Fruit fly (Drosophila melanogaster) whole organism, prepupa: ENCODE measurements around the gene Dus1.

Source experiments
- CG11294 ChIP-seq: fragments of 200-800 bp; sonication (Bioruptor generic); IDR thresholded peaks from 2 replicates; pipeline ENCODE4 v1.3.6; 2022; ENCODE audit warnings: missing biosample characterization, missing genetic modification characterization
- CG11762 ChIP-seq: fragments of 200-800 bp; sonication (Bioruptor generic); optimal IDR thresholded peaks from 3 replicates; lab custom pipeline; 2016; ENCODE audit warnings: missing biosample characterization, missing genetic modification characterization; ENCODE audit not compliant: insufficient read depth
- CG15336 ChIP-seq: fragments of 200-800 bp; sonication (Bioruptor generic); IDR thresholded peaks from 2 replicates; pipeline ENCODE4 v1.3.6; 2022; ENCODE audit warnings: missing biosample characterization, missing genetic modification characterization
- CG1621 ChIP-seq: fragments of 200-800 bp; sonication (Bioruptor generic); optimal IDR thresholded peaks from 3 replicates; lab custom pipeline; 2018; ENCODE audit warnings: missing biosample characterization, mild to moderate bottlenecking, missing genetic modification characterization
- CG16779 ChIP-seq: fragments of 200-800 bp; sonication (Bioruptor generic); optimal IDR thresholded peaks from 3 replicates; lab custom pipeline; 2017; ENCODE audit warnings: missing biosample characterization, mild to moderate bottlenecking, missing genetic modification characterization
- CG3032 ChIP-seq: fragments of 200-800 bp; optimal IDR thresholded peaks from 2 replicates; lab custom pipeline; 2019; ENCODE audit warnings: missing biosample characterization, mild to moderate bottlenecking, missing genetic modification characterization, moderate library complexity
- CG31627 ChIP-seq: fragments of 200-800 bp; sonication (Bioruptor generic); optimal IDR thresholded peaks from 3 replicates; lab custom pipeline; 2016; ENCODE audit warnings: missing biosample characterization, missing genetic modification characterization
- CG32006 ChIP-seq: fragments of 200-800 bp; sonication (Bioruptor generic); optimal IDR thresholded peaks from 3 replicates; lab custom pipeline; 2017; ENCODE audit warnings: missing biosample characterization, mild to moderate bottlenecking, missing genetic modification characterization
- CG34406 ChIP-seq: fragments of 200-800 bp; sonication (Bioruptor generic); optimal IDR thresholded peaks from 3 replicates; lab custom pipeline; 2016; ENCODE audit warnings: missing biosample characterization, missing genetic modification characterization
- CG3919 ChIP-seq: fragments of 200-800 bp; sonication (Bioruptor generic); optimal IDR thresholded peaks from 3 replicates; lab custom pipeline; 2016; ENCODE audit warnings: missing biosample characterization, missing genetic modification characterization
- CG4318 ChIP-seq: fragments of 200-800 bp; sonication (Bioruptor generic); optimal IDR thresholded peaks from 3 replicates; lab custom pipeline; 2017; ENCODE audit warnings: missing biosample characterization, mild to moderate bottlenecking, missing genetic modification characterization
- CG6163 ChIP-seq: fragments of 200-800 bp; sonication (Bioruptor generic); IDR thresholded peaks from 3 replicates; pipeline ENCODE4 v1.3.6; 2022; ENCODE audit warnings: missing biosample characterization, missing genetic modification characterization
- CG6792 ChIP-seq: fragments of 200-800 bp; sonication (Bioruptor generic); optimal IDR thresholded peaks from 3 replicates; lab custom pipeline; 2016; ENCODE audit warnings: missing biosample characterization, missing genetic modification characterization
- CG6808 ChIP-seq: fragments of 200-800 bp; sonication (Bioruptor generic); optimal IDR thresholded peaks from 3 replicates; lab custom pipeline; 2017; ENCODE audit warnings: missing biosample characterization, missing genetic modification characterization, mild to moderate bottlenecking, moderate library complexity, missing genetic modification reagents
- CG8119 ChIP-seq: fragments of 200-800 bp; sonication (Bioruptor generic); IDR thresholded peaks from 3 replicates; pipeline ENCODE4 v1.3.6; 2022; ENCODE audit warnings: missing biosample characterization, missing genetic modification characterization
- CG8319 ChIP-seq: fragments of 200-800 bp; sonication (Bioruptor generic); optimal IDR thresholded peaks from 3 replicates; lab custom pipeline; 2016; ENCODE audit warnings: missing biosample characterization, missing genetic modification characterization
- CG8632 ChIP-seq: fragments of 200-800 bp; sonication (Bioruptor generic); optimal IDR thresholded peaks from 3 replicates; lab custom pipeline; 2016; ENCODE audit warnings: missing biosample characterization, missing genetic modification characterization
- CG9139 ChIP-seq: fragments of 200-800 bp; sonication (Bioruptor generic); optimal IDR thresholded peaks from 3 replicates; lab custom pipeline; 2017; ENCODE audit warnings: missing biosample characterization, mild to moderate bottlenecking, missing genetic modification characterization
- Eip75B ChIP-seq: fragments of 200-800 bp; sonication (Bioruptor generic); optimal IDR thresholded peaks from 3 replicates; lab custom pipeline; 2016; ENCODE audit warnings: missing biosample characterization, missing genetic modification characterization
- Eip78C ChIP-seq: fragments of 200-800 bp; sonication (Bioruptor generic); peaks from one replicate; lab custom pipeline; 2016; ENCODE audit warnings: missing biosample characterization, missing genetic modification characterization
- Eip93F ChIP-seq: fragments of 200-800 bp; sonication (Bioruptor generic); optimal IDR thresholded peaks from 2 replicates; lab custom pipeline; 2016; ENCODE audit warnings: missing biosample characterization, mild to moderate bottlenecking, missing genetic modification characterization
- Ets21C ChIP-seq: fragments of 200-800 bp; sonication (Bioruptor generic); optimal IDR thresholded peaks from 3 replicates; lab custom pipeline; 2016; ENCODE audit warnings: missing biosample characterization, missing genetic modification characterization
- Ets96B ChIP-seq: fragments of 200-800 bp; optimal IDR thresholded peaks from 2 replicates; lab custom pipeline; 2019; ENCODE audit warnings: missing biosample characterization, mild to moderate bottlenecking, missing genetic modification characterization, moderate library complexity
- Gug ChIP-seq: fragments of 200-800 bp; sonication (Bioruptor generic); IDR thresholded peaks from 2 replicates; pipeline ENCODE4 v1.3.6; 2022; ENCODE audit warnings: missing biosample characterization, missing genetic modification characterization
- Hr38 ChIP-seq: sonication (Bioruptor generic); optimal IDR thresholded peaks from 2 replicates; lab custom pipeline; 2016; ENCODE audit warnings: missing biosample characterization, missing genetic modification characterization
- Hr39 ChIP-seq: fragments of 200-800 bp; sonication (Bioruptor generic); optimal IDR thresholded peaks from 2 replicates; lab custom pipeline; 2016; ENCODE audit warnings: missing biosample characterization, missing genetic modification characterization
- Hr4 ChIP-seq: fragments of 200-800 bp; sonication (Bioruptor generic); optimal IDR thresholded peaks from 3 replicates; lab custom pipeline; 2016; ENCODE audit warnings: missing biosample characterization, missing genetic modification characterization
- Lpt ChIP-seq: fragments of 200-800 bp; sonication (Bioruptor generic); optimal IDR thresholded peaks from 3 replicates; lab custom pipeline; 2016; ENCODE audit warnings: missing biosample characterization, missing genetic modification characterization
- Met ChIP-seq: fragments of 200-800 bp; sonication (Bioruptor generic); optimal IDR thresholded peaks from 3 replicates; lab custom pipeline; 2016; ENCODE audit warnings: missing biosample characterization, missing genetic modification characterization
- Smox ChIP-seq: fragments of 200-800 bp; sonication (Bioruptor generic); optimal IDR thresholded peaks from 3 replicates; lab custom pipeline; 2016; ENCODE audit warnings: missing biosample characterization, missing genetic modification characterization
- Sox14 ChIP-seq: fragments of 200-800 bp; sonication (Bioruptor generic); optimal IDR thresholded peaks from 3 replicates; lab custom pipeline; 2016; ENCODE audit warnings: missing biosample characterization, missing genetic modification characterization
- achi ChIP-seq: fragments of 200-800 bp; sonication (Bioruptor generic); optimal IDR thresholded peaks from 3 replicates; lab custom pipeline; 2016; ENCODE audit warnings: missing biosample characterization, missing genetic modification characterization
- acj6 ChIP-seq: fragments of 200-800 bp; sonication (Bioruptor generic); optimal IDR thresholded peaks from 3 replicates; lab custom pipeline; 2016; ENCODE audit warnings: missing biosample characterization, missing genetic modification characterization
- cyc ChIP-seq: fragments of 200-800 bp; sonication (Bioruptor generic); optimal IDR thresholded peaks from 3 replicates; lab custom pipeline; 2016; ENCODE audit warnings: missing biosample characterization, missing genetic modification characterization
- dac ChIP-seq: fragments of 200-800 bp; sonication (Bioruptor generic); optimal IDR thresholded peaks from 2 replicates; lab custom pipeline; 2017; ENCODE audit warnings: missing biosample characterization, mild to moderate bottlenecking, missing genetic modification characterization
- dsx ChIP-seq: fragments of 200-800 bp; optimal IDR thresholded peaks from 3 replicates; lab custom pipeline; 2019; ENCODE audit warnings: missing biosample characterization, mild to moderate bottlenecking, missing genetic modification characterization, moderate library complexity; ENCODE audit not compliant: poor library complexity, severe bottlenecking
- eg ChIP-seq: fragments of 200-800 bp; sonication (Bioruptor generic); IDR thresholded peaks from 3 replicates; pipeline ENCODE4 v1.3.6; 2022; ENCODE audit warnings: missing biosample characterization, missing genetic modification characterization
- esn ChIP-seq: fragments of 200-800 bp; sonication (Bioruptor generic); optimal IDR thresholded peaks from 2 replicates; lab custom pipeline; 2016; ENCODE audit warnings: missing biosample characterization, mild to moderate bottlenecking, missing genetic modification characterization, moderate library complexity
- fd59A ChIP-seq: fragments of 200-800 bp; sonication (Bioruptor generic); optimal IDR thresholded peaks from 2 replicates; lab custom pipeline; 2017; ENCODE audit warnings: missing biosample characterization, mild to moderate bottlenecking, missing genetic modification characterization, missing genetic modification reagents
- fkh ChIP-seq: fragments of 200-800 bp; sonication (Bioruptor generic); optimal IDR thresholded peaks from 3 replicates; lab custom pipeline; 2017; ENCODE audit warnings: missing biosample characterization, mild to moderate bottlenecking, missing genetic modification characterization, moderate library complexity
- lz ChIP-seq: fragments of 200-800 bp; sonication (Bioruptor generic); optimal IDR thresholded peaks from 3 replicates; lab custom pipeline; 2016; ENCODE audit warnings: missing biosample characterization, missing genetic modification characterization
- pdm3 ChIP-seq: fragments of 200-800 bp; sonication (Bioruptor generic); optimal IDR thresholded peaks from 3 replicates; lab custom pipeline; 2016; ENCODE audit warnings: missing biosample characterization, missing genetic modification characterization
- salr ChIP-seq, 2 experiments: fragments of 200-800 bp; sonication (Bioruptor generic); optimal IDR thresholded peaks; 3 replicates each; lab custom pipeline; 2016 to 2018; ENCODE audit warnings: missing biosample characterization in 2 of 2, missing genetic modification characterization in 2 of 2, mild to moderate bottlenecking in 1 of 2
- spab ChIP-seq: fragments of 200-800 bp; sonication (Bioruptor generic); optimal IDR thresholded peaks from 2 replicates; lab custom pipeline; 2017; ENCODE audit warnings: missing biosample characterization, mild to moderate bottlenecking, missing genetic modification characterization, missing genetic modification reagents
- ss ChIP-seq, 2 experiments: fragments of 200-800 bp; sonication (Bioruptor generic); optimal IDR thresholded peaks; 2 replicates in 1 of 2; 3 replicates in 1 of 2; lab custom pipeline; 2017 to 2018; ENCODE audit warnings: mild to moderate bottlenecking in 2 of 2, missing biosample characterization in 2 of 2, missing genetic modification characterization in 2 of 2, moderate library complexity in 1 of 2
- svp ChIP-seq: fragments of 200-800 bp; sonication (Bioruptor generic); peaks from one replicate; lab custom pipeline; 2016; ENCODE audit warnings: missing biosample characterization, missing genetic modification characterization
- topi ChIP-seq: fragments of 200-800 bp; sonication (Bioruptor generic); optimal IDR thresholded peaks from 3 replicates; lab custom pipeline; 2016; ENCODE audit warnings: missing biosample characterization, missing genetic modification characterization

Dus1 gene

DNA sequence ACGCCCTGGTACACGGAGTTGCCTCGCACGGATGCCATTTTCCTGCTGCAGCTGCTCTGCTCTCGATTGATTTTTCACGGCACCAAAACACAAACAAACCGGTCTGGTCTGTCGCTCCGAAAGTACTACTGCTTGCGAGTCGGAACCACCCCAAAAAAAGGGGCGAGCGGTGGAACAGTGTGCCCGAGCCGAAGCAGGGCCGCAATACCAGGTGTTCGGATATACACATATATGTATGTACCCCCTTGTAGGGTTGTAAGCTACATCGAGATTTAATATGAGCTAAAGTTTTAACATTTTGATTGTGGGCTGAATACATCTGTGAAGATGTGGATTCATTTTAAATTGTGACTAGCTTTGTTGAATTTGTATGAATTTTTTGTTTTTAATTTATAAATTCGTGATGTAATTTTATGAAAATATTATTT lies 14.1 kb upstream of the Dus1 start (continued):
- TF ChIP-seq Eip78C (GFP tag; lab: Kevin White, UChicago): peak; percentile 78
- TF ChIP-seq topi (GFP tag; lab: Kevin White, UChicago): peak; percentile 45
- TF ChIP-seq CG31627 (GFP tag; lab: Kevin White, UChicago): peak; percentile 52
- peak; percentile 27 for TF ChIP-seq CG8632 (GFP tag; lab: Kevin White, UChicago)
- peak; percentile 59 for TF ChIP-seq CG3919 (GFP tag; lab: Kevin White, UChicago)
- peak; percentile 35 for TF ChIP-seq CG34406 (GFP tag; lab: Kevin White, UChicago)
- no peak for TF ChIP-seq CG16779 (tag; lab: Kevin White, UChicago)
- TF ChIP-seq fd59A (GFP tag; lab: Kevin White, UChicago): no peak
- TF ChIP-seq CG6808: no peak
- TF ChIP-seq Sox14 (GFP tag; lab: Kevin White, UChicago): peak; percentile 64
- no peak for TF ChIP-seq Eip93F (GFP tag; lab: Kevin White, UChicago)
- TF ChIP-seq CG3032 (tag; lab: Kevin White, UChicago): peak; percentile 17
- peak; percentile 66; the same call in 2 of the 3 replicates for TF ChIP-seq CG6163 (GFP tag; lab: Robert Waterston, UW)
- TF ChIP-seq pdm3 (GFP tag; lab: Kevin White, UChicago): peak; percentile 47
- TF ChIP-seq CG4318 (GFP tag; lab: Kevin White, UChicago): no peak
- peak; percentile 39 for TF ChIP-seq cyc (GFP tag; lab: Kevin White, UChicago)
- peak; percentile 42 for TF ChIP-seq CG9139 (GFP tag; lab: Kevin White, UChicago)
- TF ChIP-seq CG15336 (GFP tag; lab: Robert Waterston, UW): no peak
- peak; percentile 47 for TF ChIP-seq achi (GFP tag; lab: Kevin White, UChicago)
- peak; percentile 28 for TF ChIP-seq CG1621 (tag; lab: Kevin White, UChicago)
- TF ChIP-seq Ets21C (GFP tag; lab: Kevin White, UChicago): peak; percentile 28
- no peak for TF ChIP-seq CG11762
- no peak for TF ChIP-seq Gug (GFP tag; lab: Robert Waterston, UW)
- no peak for TF ChIP-seq ss (GFP tag; optimal IDR thresholded peaks at IDR 0.05; lab: Kevin White, UChicago)
- TF ChIP-seq dsx (GFP tag; lab: Kevin White, UChicago): peak; percentile 43
- no peak for TF ChIP-seq CG8119 (GFP tag; lab: Robert Waterston, UW)

- TF ChIP-seq CG32006 (GFP tag; lab: Kevin White, UChicago): no peak
- no peak for TF ChIP-seq acj6 (GFP tag; lab: Kevin White, UChicago)
- TF ChIP-seq Hr38 (GFP tag; lab: Kevin White, UChicago): no peak
- TF ChIP-seq Sox14 (GFP tag; lab: Kevin White, UChicago): peak; percentile 43
- peak; percentile 85 for TF ChIP-seq svp (GFP tag; lab: Kevin White, UChicago)
- TF ChIP-seq CG6163 (GFP tag; lab: Robert Waterston, UW): peak; percentile 45; the same call in 2 of the 3 replicates
- no peak for TF ChIP-seq dac (GFP tag; lab: Kevin White, UChicago)
- TF ChIP-seq dsx (GFP tag; lab: Kevin White, UChicago): peak; percentile 93
- TF ChIP-seq CG34406 (GFP tag; lab: Kevin White, UChicago): no peak
- no peak for TF ChIP-seq Lpt (GFP tag; lab: Kevin White, UChicago)
- TF ChIP-seq CG8119 (GFP tag; lab: Robert Waterston, UW): no peak
- TF ChIP-seq Hr4: no peak
- peak; percentile 80 for TF ChIP-seq fkh (GFP tag; lab: Kevin White, UChicago)
- TF ChIP-seq eg (GFP tag; lab: Robert Waterston, UW): 0 out of 3 replicates have a peak, but pooled peaks have one; percentile 35
- TF ChIP-seq CG8319 (GFP tag; lab: Kevin White, UChicago): no peak
- TF ChIP-seq CG6808: no peak
- peak; percentile 48 for TF ChIP-seq lz
- TF ChIP-seq CG6792 (GFP tag; lab: Kevin White, UChicago): no peak
- peak; percentile 3 for TF ChIP-seq Ets96B
- TF ChIP-seq CG3919 (GFP tag; lab: Kevin White, UChicago): no peak
- TF ChIP-seq fd59A (GFP tag; lab: Kevin White, UChicago): no peak
- TF ChIP-seq pdm3 (GFP tag; lab: Kevin White, UChicago): no peak
- peak; percentile 69 for TF ChIP-seq Eip78C (GFP tag; lab: Kevin White, UChicago)
- TF ChIP-seq esn (GFP tag; lab: Kevin White, UChicago): peak; percentile 61
- TF ChIP-seq CG8632 (GFP tag; lab: Kevin White, UChicago): no peak
- TF ChIP-seq CG11762: peak; percentile 4
- TF ChIP-seq salr (GFP tag; optimal IDR thresholded peaks at IDR 0.05; lab: Kevin White, UChicago): peak in 1 of 2 experiments; percentile 7
- TF ChIP-seq cyc (GFP tag; lab: Kevin White, UChicago): peak; percentile 31
- no peak for TF ChIP-seq Gug (GFP tag; lab: Robert Waterston, UW)
- no peak for TF ChIP-seq Smox (GFP tag; lab: Kevin White, UChicago)
- TF ChIP-seq spab: no peak
- TF ChIP-seq Eip75B (GFP tag; lab: Kevin White, UChicago): no peak
- TF ChIP-seq CG11294 (GFP tag; lab: Robert Waterston, UW): no peak
- peak in 1 of 2 experiments; percentile 31 for TF ChIP-seq ss (GFP tag; optimal IDR thresholded peaks at IDR 0.05; lab: Kevin White, UChicago)
- TF ChIP-seq CG3032 (tag; lab: Kevin White, UChicago): peak; percentile 41
- TF ChIP-seq Met (GFP tag; lab: Kevin White, UChicago): no peak
- TF ChIP-seq Hr39: no peak
These were observed 11.5 kb upstream of the Dus1 start, which contains the start of gene CG11601 for dm6 chr2L:283071-283482. TSS of gene CG11601 (minus strand) at chr2L:283269.
